Worm (Caenorhabditis elegans) whole organism, young adult: ENCODE results near the gene fis-2.

Source experiments
- B0019.2 ChIP-seq: fragments of 200-800 bp; sonication (Bioruptor generic); conservative IDR thresholded peaks from 2 replicates; pipeline ENCODE4 v1.3.6; 2022; ENCODE audit warnings: missing genetic modification reagents, missing genetic modification characterization, missing compliant biosample characterization
- B0261.1 ChIP-seq: sonication (generic microtip); optimal IDR thresholded peaks from 2 replicates; lab custom pipeline; 2016; ENCODE audit warnings: mild to moderate bottlenecking, missing genetic modification characterization, moderate library complexity, missing compliant biosample characterization
- C17E4.6 ChIP-seq: fragments of 200-800 bp; sonication (Bioruptor generic); IDR thresholded peaks from 2 replicates; pipeline ENCODE4 v1.3.6; 2022; ENCODE audit warnings: missing genetic modification reagents, missing genetic modification characterization, missing compliant biosample characterization
- D2030.7 ChIP-seq: fragments of 200-800 bp; sonication (Bioruptor generic); IDR thresholded peaks from 2 replicates; pipeline ENCODE4 v1.3.6; 2022; ENCODE audit warnings: missing genetic modification reagents, missing genetic modification characterization, missing compliant biosample characterization
- F33H1.4 ChIP-seq: fragments of 200-800 bp; sonication (Bioruptor generic); IDR thresholded peaks from 2 replicates; pipeline ENCODE4 v1.3.6; 2022; ENCODE audit warnings: missing genetic modification reagents, missing genetic modification characterization, missing compliant biosample characterization
- F37B4.10 ChIP-seq: fragments of 200-800 bp; sonication (Bioruptor generic); IDR thresholded peaks from 2 replicates; pipeline ENCODE4 v1.3.6; 2022; ENCODE audit warnings: missing genetic modification characterization, missing compliant biosample characterization
- F55B11.4 ChIP-seq: sonication (generic microtip); optimal IDR thresholded peaks from 2 replicates; lab custom pipeline; 2016; ENCODE audit warnings: missing compliant biosample characterization, missing genetic modification characterization, borderline replicate concordance; ENCODE audit not compliant: insufficient read depth
- F57A8.1 ChIP-seq: fragments of 200-800 bp; sonication (Bioruptor generic); optimal IDR thresholded peaks from 2 replicates; lab custom pipeline; 2018; ENCODE audit warnings: mild to moderate bottlenecking, missing genetic modification characterization, moderate library complexity, missing compliant biosample characterization
- F57C9.4 ChIP-seq: sonication (generic microtip); optimal IDR thresholded peaks from 2 replicates; lab custom pipeline; 2017; ENCODE audit warnings: mild to moderate bottlenecking, missing genetic modification characterization, missing compliant biosample characterization
- K12H6.12 ChIP-seq: fragments of 200-800 bp; sonication (Bioruptor generic); optimal IDR thresholded peaks from 2 replicates; lab custom pipeline; 2018; ENCODE audit warnings: mild to moderate bottlenecking, missing genetic modification characterization, missing compliant biosample characterization
- Y53G8AR.9 ChIP-seq: fragments of 200-800 bp; sonication (Bioruptor generic); conservative IDR thresholded peaks from 2 replicates; pipeline ENCODE4 v1.3.6; 2022; ENCODE audit warnings: missing genetic modification reagents, missing genetic modification characterization, missing compliant biosample characterization
- Y56A3A.18 ChIP-seq: fragments of 200-800 bp; sonication (Bioruptor generic); IDR thresholded peaks from 2 replicates; pipeline ENCODE4 v1.3.6; 2022; ENCODE audit warnings: missing genetic modification reagents, missing genetic modification characterization, missing compliant biosample characterization
- ZK185.1 ChIP-seq: sonication (generic microtip); optimal IDR thresholded peaks from 2 replicates; lab custom pipeline; 2016; ENCODE audit warnings: mild to moderate bottlenecking, missing genetic modification characterization, missing compliant biosample characterization; ENCODE audit not compliant: poor library complexity, severe bottlenecking
- atf-7 ChIP-seq: sonication (generic microtip); optimal IDR thresholded peaks from 2 replicates; lab custom pipeline; 2017; ENCODE audit warnings: mild to moderate bottlenecking, missing genetic modification characterization, missing compliant biosample characterization
- attf-5 ChIP-seq: fragments of 200-800 bp; sonication (Bioruptor generic); optimal IDR thresholded peaks from 2 replicates; lab custom pipeline; 2018; ENCODE audit warnings: mild to moderate bottlenecking, missing genetic modification characterization, missing compliant biosample characterization
- cebp-1 ChIP-seq, 2 experiments: fragments of 200-800 bp in 1 of 2; sonication (Bioruptor generic) in 1 of 2; sonication (generic microtip) in 1 of 2; IDR thresholded peaks in 1 of 2; optimal IDR thresholded peaks in 1 of 2; 2 replicates each; pipeline versions ENCODE4 v1.3.6 to Lab custom; 2017 to 2022; ENCODE audit warnings: missing compliant biosample characterization in 2 of 2, missing genetic modification characterization in 2 of 2, mild to moderate bottlenecking in 1 of 2, missing genetic modification reagents in 1 of 2, moderate library complexity in 1 of 2
- ceh-27 ChIP-seq: fragments of 200-800 bp; sonication (Bioruptor generic); optimal IDR thresholded peaks from 2 replicates; lab custom pipeline; 2018; ENCODE audit warnings: mild to moderate bottlenecking, missing genetic modification characterization, moderate library complexity, missing compliant biosample characterization
- ceh-79 ChIP-seq: sonication (generic microtip); optimal IDR thresholded peaks from 2 replicates; lab custom pipeline; 2017; ENCODE audit warnings: mild to moderate bottlenecking, missing genetic modification characterization, missing compliant biosample characterization
- chd-7 ChIP-seq: sonication (generic microtip); optimal IDR thresholded peaks from 2 replicates; lab custom pipeline; 2016; ENCODE audit warnings: mild to moderate bottlenecking, missing genetic modification characterization, moderate library complexity, missing compliant biosample characterization
- dox-1 ChIP-seq: fragments of 200-800 bp; sonication (Bioruptor generic); IDR thresholded peaks from 2 replicates; pipeline ENCODE4 v1.3.6; 2022; ENCODE audit warnings: missing genetic modification reagents, missing genetic modification characterization, missing compliant biosample characterization
- egl-18 ChIP-seq: fragments of 200-800 bp; sonication (Bioruptor generic); IDR thresholded peaks from 2 replicates; pipeline ENCODE4 v1.3.6; 2022; ENCODE audit warnings: missing genetic modification reagents, missing genetic modification characterization, missing compliant biosample characterization
- hlh-12 ChIP-seq: sonication (generic microtip); optimal IDR thresholded peaks from 2 replicates; lab custom pipeline; 2016; ENCODE audit warnings: missing genetic modification characterization, missing compliant biosample characterization
- hmg-1.2 ChIP-seq: fragments of 200-800 bp; sonication (Bioruptor generic); IDR thresholded peaks from 2 replicates; pipeline ENCODE4 v1.3.6; 2022; ENCODE audit warnings: missing genetic modification reagents, missing genetic modification characterization, missing compliant biosample characterization
- let-607 ChIP-seq, 2 experiments: fragments of 200-800 bp in 1 of 2; sonication (Bioruptor generic) in 1 of 2; sonication (generic microtip) in 1 of 2; optimal IDR thresholded peaks; 2 replicates each; lab custom pipeline; 2016 to 2018; ENCODE audit warnings: mild to moderate bottlenecking in 2 of 2, missing compliant biosample characterization in 2 of 2, missing genetic modification characterization in 2 of 2, moderate library complexity in 2 of 2, missing genotype in 1 of 2
- lin-35 ChIP-seq, 3 experiments: fragments of 150-350 bp in 2 of 3; sonication (generic microtip) in 1 of 3; optimal IDR thresholded peaks; 2 replicates each; lab custom pipeline; 2014 to 2018; ENCODE audit warnings: missing biosample characterization in 3 of 3, missing genetic modification characterization in 3 of 3, missing genetic modification reagents in 3 of 3
- lin-40 ChIP-seq: sonication (generic microtip); optimal IDR thresholded peaks from 2 replicates; lab custom pipeline; 2016; ENCODE audit warnings: missing genetic modification characterization, mild to moderate bottlenecking, missing compliant biosample characterization, missing genotype, missing genetic modification reagents
- lsy-27 ChIP-seq: sonication (generic microtip); optimal IDR thresholded peaks from 2 replicates; lab custom pipeline; 2017; ENCODE audit warnings: missing genetic modification characterization, mild to moderate bottlenecking, missing compliant biosample characterization, antibody characterized with exemption, missing genotype, borderline replicate concordance; ENCODE audit not compliant: insufficient read depth
- nhr-120 ChIP-seq: fragments of 200-800 bp; sonication (Bioruptor generic); IDR thresholded peaks from 2 replicates; pipeline ENCODE4 v1.3.6; 2022; ENCODE audit warnings: missing genetic modification characterization, missing compliant biosample characterization
- nhr-80 ChIP-seq: sonication (generic microtip); optimal IDR thresholded peaks from 2 replicates; lab custom pipeline; 2016; ENCODE audit warnings: missing genetic modification characterization, missing compliant biosample characterization
- sea-2 ChIP-seq: fragments of 200-800 bp; sonication (Bioruptor generic); IDR thresholded peaks from 2 replicates; pipeline ENCODE4 v1.3.6; 2022; ENCODE audit warnings: missing genetic modification characterization, missing compliant biosample characterization
- snpc-3.4 ChIP-seq: sonication (generic microtip); optimal IDR thresholded peaks from 2 replicates; lab custom pipeline; 2017; ENCODE audit warnings: missing genetic modification characterization, mild to moderate bottlenecking, missing compliant biosample characterization, antibody characterized with exemption, moderate library complexity, missing genotype, missing genetic modification reagents
- snpc-4 ChIP-seq, 5 experiments: fragments of 150-350 bp in 1 of 5; sonication (generic microtip) in 4 of 5; optimal IDR thresholded peaks; 2 replicates each; lab custom pipeline; 2014 to 2018; ENCODE audit warnings: missing genetic modification characterization in 5 of 5, missing biosample characterization in 3 of 5, antibody characterized with exemption in 2 of 5, mild to moderate bottlenecking in 2 of 5, missing compliant biosample characterization in 2 of 5, missing genotype in 2 of 5, moderate library complexity in 2 of 5, missing genetic modification reagents in 1 of 5
- tlf-1 ChIP-seq: fragments of 200-800 bp; sonication (Bioruptor generic); optimal IDR thresholded peaks from 2 replicates; lab custom pipeline; 2018; ENCODE audit warnings: mild to moderate bottlenecking, missing genetic modification characterization, missing compliant biosample characterization
- unc-130 ChIP-seq: sonication (generic microtip); optimal IDR thresholded peaks from 2 replicates; lab custom pipeline; 2016; ENCODE audit warnings: missing genetic modification reagents, missing genetic modification characterization, missing compliant biosample characterization
- zfh-2 ChIP-seq: fragments of 200-800 bp; sonication (Bioruptor generic); conservative IDR thresholded peaks from 2 replicates; pipeline ENCODE4 v1.3.6; 2022; ENCODE audit warnings: missing genetic modification reagents, missing genetic modification characterization, missing compliant biosample characterization
- zim-3 ChIP-seq: sonication (generic microtip); optimal IDR thresholded peaks from 2 replicates; lab custom pipeline; 2017; ENCODE audit warnings: mild to moderate bottlenecking, missing genetic modification characterization, moderate library complexity, missing compliant biosample characterization

The fis-2 gene

ce11 chrX:8294586-8294985, 9.6 kb upstream of the fis-2 start, which contains the start of gene R09F10.3:
TSS of gene R09F10.3 (plus strand) at chrX:8294625.
- TF ChIP-seq B0261.1 (tag; lab: Kevin White, UChicago) (no peak), sea-2 (peak; percentile 14; the same call in 1 of the 2 replicates), zfh-2 (GFP tag; lab: Robert Waterston, UW) (peak; percentile 65)

ce11 chrX:8286740-8287299, 1.8 kb upstream of the fis-2 start, which contains the start of gene sec-16A.2:
TSS of gene sec-16A.2 (plus strand) at chrX:8287249.
- no peak for TF ChIP-seq unc-130 (GFP tag; lab: Kevin White, UChicago)
- TF ChIP-seq ZK185.1 (tag; lab: Kevin White, UChicago), result peak; percentile 48
- no peak for TF ChIP-seq hlh-12 (tag; lab: Kevin White, UChicago)
- TF ChIP-seq snpc-4 (GFP tag; optimal IDR thresholded peaks at IDR 0.05; lab: Kevin White, UChicago), result no peak
- peak in 1 of 4 experiments; percentile 61 for TF ChIP-seq snpc-4 (tag; optimal IDR thresholded peaks at IDR 0.05; lab: Kevin White, UChicago)
- TF ChIP-seq zfh-2 (GFP tag; lab: Robert Waterston, UW), result peak; percentile 87
- TF ChIP-seq lin-35 (GFP tag; optimal IDR thresholded peaks at IDR 0.05; lab: Kevin White, UChicago), result peak in 1 of 3 experiments; percentile 28
- TF ChIP-seq atf-7 (tag; lab: Kevin White, UChicago), result no peak
- TF ChIP-seq nhr-80, result peak; percentile 78
- peak; percentile 54 for TF ChIP-seq attf-5 (GFP tag; lab: Kevin White, UChicago)
- peak; percentile 33; the same call in 1 of the 2 replicates for TF ChIP-seq hmg-1.2
- TF ChIP-seq let-607 (tag; optimal IDR thresholded peaks at IDR 0.05; lab: Kevin White, UChicago), result peak; percentile 5 to 58
- TF ChIP-seq cebp-1 (GFP tag; IDR thresholded peaks at IDR 0.05; lab: Robert Waterston, UW), result no peak
- TF ChIP-seq cebp-1 (tag; optimal IDR thresholded peaks at IDR 0.05; lab: Kevin White, UChicago), result peak; percentile 13
- peak; percentile 18 for TF ChIP-seq K12H6.12
- peak; percentile 62 for TF ChIP-seq ceh-27 (GFP tag; lab: Kevin White, UChicago)
- TF ChIP-seq F33H1.4 (GFP tag; lab: Robert Waterston, UW), result peak; percentile 68
- peak; percentile 60; the same call in 1 of the 2 replicates for TF ChIP-seq dox-1 (GFP tag; lab: Robert Waterston, UW)
- TF ChIP-seq F55B11.4 (tag; lab: Kevin White, UChicago), result no peak
- peak; percentile 46 for TF ChIP-seq lin-40 (tag; lab: Kevin White, UChicago)

- TF ChIP-seq cebp-1 (GFP tag; IDR thresholded peaks at IDR 0.05; lab: Robert Waterston, UW) (peak; percentile 91), cebp-1 (tag; optimal IDR thresholded peaks at IDR 0.05; lab: Kevin White, UChicago) (peak; percentile 97), tlf-1 (GFP tag; lab: Kevin White, UChicago) (no peak)
Observed at ce11 chrX:8286164-8286563, 1.1 kb upstream of the fis-2 start.

ce11 chrX:8284003-8284402, 1.0 kb downstream of the fis-2 start:
- no peak for TF ChIP-seq zim-3 (tag; lab: Kevin White, UChicago)
- TF ChIP-seq F37B4.10 (GFP tag; lab: Robert Waterston, UW), result no peak
- no peak for TF ChIP-seq D2030.7

ce11 chrX:8276984-8277383, 8.0 kb downstream of the fis-2 start:
- no peak for TF ChIP-seq B0019.2
- TF ChIP-seq chd-7 (tag; lab: Kevin White, UChicago), result no peak
- no peak for TF ChIP-seq nhr-120 (GFP tag; lab: Robert Waterston, UW)
- no peak for TF ChIP-seq D2030.7
- no peak for TF ChIP-seq zfh-2 (GFP tag; lab: Robert Waterston, UW)
- no peak for TF ChIP-seq ceh-79
- TF ChIP-seq Y53G8AR.9 (GFP tag; lab: Robert Waterston, UW), result no peak
- TF ChIP-seq F57C9.4 (tag; lab: Kevin White, UChicago), result no peak
- TF ChIP-seq Y56A3A.18, result no peak
- no peak for TF ChIP-seq lsy-27 (tag; lab: Kevin White, UChicago)
- no peak for TF ChIP-seq snpc-3.4
- no peak for TF ChIP-seq C17E4.6 (GFP tag; lab: Robert Waterston, UW)
- TF ChIP-seq F57A8.1, result no peak
- no peak for TF ChIP-seq egl-18 (GFP tag; lab: Robert Waterston, UW)
- TF ChIP-seq lin-40 (tag; lab: Kevin White, UChicago), result no peak
- TF ChIP-seq hlh-12 (tag; lab: Kevin White, UChicago), result no peak
